Fruit fly (Drosophila melanogaster) whole organism, embryonic: ENCODE measurements around the gene ND-B16.6.

ENCODE experiments used
- BtbVII ChIP-seq: fragments of 200-800 bp; sonication (Bioruptor generic); optimal IDR thresholded peaks from 3 replicates; lab custom pipeline; 2017; ENCODE audit warnings: missing biosample characterization, mild to moderate bottlenecking, missing genetic modification characterization
- CG10147 ChIP-seq: fragments of 200-800 bp; sonication (Bioruptor generic); optimal IDR thresholded peaks from 2 replicates; lab custom pipeline; 2019; ENCODE audit warnings: missing biosample characterization, mild to moderate bottlenecking, missing genetic modification characterization, moderate library complexity
- CG10979 ChIP-seq: fragments of 200-800 bp; sonication (Bioruptor generic); optimal IDR thresholded peaks from 2 replicates; lab custom pipeline; 2018; ENCODE audit warnings: missing biosample characterization, mild to moderate bottlenecking, missing genetic modification characterization, moderate library complexity
- CG11456 ChIP-seq: fragments of 200-800 bp; sonication (Bioruptor generic); IDR thresholded peaks from 3 replicates; pipeline ENCODE4 v1.3.6; 2022; ENCODE audit warnings: missing biosample characterization, missing genetic modification characterization
- CG11723 ChIP-seq: fragments of 200-800 bp; sonication (Bioruptor generic); optimal IDR thresholded peaks from 2 replicates; lab custom pipeline; 2017; ENCODE audit warnings: missing biosample characterization, mild to moderate bottlenecking, missing genetic modification characterization
- CG12391 ChIP-seq: fragments of 200-800 bp; sonication (Bioruptor generic); optimal IDR thresholded peaks from 3 replicates; lab custom pipeline; 2018; ENCODE audit warnings: missing biosample characterization, mild to moderate bottlenecking, missing genetic modification characterization, moderate library complexity
- CG12769 ChIP-seq: fragments of 200-800 bp; sonication (Bioruptor generic); optimal IDR thresholded peaks from 2 replicates; lab custom pipeline; 2019; ENCODE audit warnings: missing biosample characterization, mild to moderate bottlenecking, missing genetic modification characterization, moderate library complexity
- CG14965 ChIP-seq: fragments of 200-800 bp; sonication (Bioruptor generic); optimal IDR thresholded peaks from 2 replicates; lab custom pipeline; 2016; ENCODE audit warnings: missing biosample characterization, missing genetic modification characterization, borderline replicate concordance
- CG17829 ChIP-seq: fragments of 200-800 bp; optimal IDR thresholded peaks from 2 replicates; lab custom pipeline; 2019; ENCODE audit warnings: missing biosample characterization, mild to moderate bottlenecking, missing genetic modification characterization, moderate library complexity
- CG17912 ChIP-seq: fragments of 200-800 bp; sonication (Bioruptor generic); optimal IDR thresholded peaks from 2 replicates; lab custom pipeline; 2018; ENCODE audit warnings: missing biosample characterization, mild to moderate bottlenecking, missing genetic modification characterization
- CG31365 ChIP-seq: fragments of 200-800 bp; sonication (Bioruptor generic); optimal IDR thresholded peaks from 2 replicates; lab custom pipeline; 2018; ENCODE audit warnings: missing biosample characterization, mild to moderate bottlenecking, missing genetic modification characterization
- CG31388 ChIP-seq: fragments of 200-800 bp; sonication (Bioruptor generic); optimal IDR thresholded peaks from 2 replicates; lab custom pipeline; 2016; ENCODE audit warnings: missing biosample characterization, missing genetic modification characterization
- CG32532 ChIP-seq: fragments of 200-800 bp; sonication (Bioruptor generic); IDR thresholded peaks from 2 replicates; pipeline ENCODE4 v1.3.6; 2022; ENCODE audit warnings: missing biosample characterization, missing genetic modification characterization
- CG33213 ChIP-seq: fragments of 200-800 bp; sonication (Bioruptor generic); optimal IDR thresholded peaks from 3 replicates; lab custom pipeline; 2016; ENCODE audit warnings: missing biosample characterization, missing genetic modification characterization
- CG4424 ChIP-seq: fragments of 200-800 bp; sonication (Bioruptor generic); optimal IDR thresholded peaks from 3 replicates; lab custom pipeline; 2016; ENCODE audit warnings: missing biosample characterization, missing genetic modification characterization
- CG4854 ChIP-seq: fragments of 200-800 bp; sonication (Bioruptor generic); optimal IDR thresholded peaks from 2 replicates; lab custom pipeline; 2016; ENCODE audit warnings: missing biosample characterization, missing genetic modification characterization, inconsistent platforms
- CG5180 ChIP-seq: fragments of 200-800 bp; sonication (Bioruptor generic); optimal IDR thresholded peaks from 3 replicates; lab custom pipeline; 2017; ENCODE audit warnings: missing biosample characterization, missing genetic modification characterization, mild to moderate bottlenecking, moderate library complexity, missing genetic modification reagents
- CG6765 ChIP-seq: fragments of 200-800 bp; sonication (Bioruptor generic); optimal IDR thresholded peaks from 3 replicates; lab custom pipeline; 2017; ENCODE audit warnings: missing biosample characterization, mild to moderate bottlenecking, missing genetic modification characterization
- CG6791 ChIP-seq: fragments of 200-800 bp; sonication (Bioruptor generic); IDR thresholded peaks from 3 replicates; pipeline ENCODE4 v1.3.6; 2022; ENCODE audit warnings: missing biosample characterization, missing genetic modification characterization; ENCODE audit not compliant: partially characterized antibody
- CG9437 ChIP-seq: fragments of 200-800 bp; sonication (Bioruptor generic); optimal IDR thresholded peaks from 2 replicates; lab custom pipeline; 2018; ENCODE audit warnings: missing biosample characterization, mild to moderate bottlenecking, missing genetic modification characterization
- CHES-1-like ChIP-seq: fragments of 200-800 bp; sonication (Bioruptor generic); optimal IDR thresholded peaks from 2 replicates; lab custom pipeline; 2016; ENCODE audit warnings: missing biosample characterization, missing genetic modification characterization
- CTCF ChIP-seq: fragments of 200-800 bp; sonication (Bioruptor generic); optimal IDR thresholded peaks from 2 replicates; lab custom pipeline; 2017; ENCODE audit warnings: missing biosample characterization, mild to moderate bottlenecking, missing genetic modification characterization, moderate library complexity
- Dbx ChIP-seq: fragments of 200-800 bp; sonication (Bioruptor generic); IDR thresholded peaks from 3 replicates; pipeline ENCODE4 v1.3.6; 2022; ENCODE audit warnings: missing biosample characterization, missing genetic modification characterization
- Dip2 ChIP-seq: fragments of 200-800 bp; sonication (Bioruptor generic); IDR thresholded peaks from 2 replicates; pipeline ENCODE4 v1.3.6; 2022; ENCODE audit warnings: missing biosample characterization, missing genetic modification characterization
- Elba2 ChIP-seq: fragments of 200-800 bp; sonication (Bioruptor generic); optimal IDR thresholded peaks from 3 replicates; lab custom pipeline; 2016; ENCODE audit warnings: missing biosample characterization, missing genetic modification characterization
- Hand ChIP-seq: fragments of 200-800 bp; sonication (Bioruptor generic); optimal IDR thresholded peaks from 2 replicates; lab custom pipeline; 2017; ENCODE audit warnings: mild to moderate bottlenecking, missing biosample characterization, missing genetic modification reagents, missing genetic modification characterization
- Kr ChIP-seq: fragments of 200-800 bp; sonication (Bioruptor generic); optimal IDR thresholded peaks from 2 replicates; lab custom pipeline; 2017; ENCODE audit warnings: missing biosample characterization, mild to moderate bottlenecking, missing genetic modification characterization
- Lim3 ChIP-seq: fragments of 200-800 bp; sonication (Bioruptor generic); IDR thresholded peaks from 2 replicates; pipeline ENCODE4 v1.3.6; 2022; ENCODE audit warnings: missing biosample characterization, missing genetic modification characterization
- MESR4 ChIP-seq: fragments of 200-800 bp; sonication (Bioruptor generic); optimal IDR thresholded peaks from 2 replicates; lab custom pipeline; 2018; ENCODE audit warnings: missing biosample characterization, mild to moderate bottlenecking, missing genetic modification characterization, moderate library complexity
- Rfx ChIP-seq: fragments of 200-800 bp; sonication (Bioruptor generic); IDR thresholded peaks from 2 replicates; pipeline ENCODE4 v1.3.6; 2022; ENCODE audit warnings: missing biosample characterization, missing genetic modification characterization
- Scr ChIP-seq: fragments of 200-800 bp; sonication (Bioruptor generic); IDR thresholded peaks from 2 replicates; pipeline ENCODE4 v1.3.6; 2022; ENCODE audit warnings: missing biosample characterization, missing genetic modification characterization; ENCODE audit not compliant: partially characterized antibody
- Sox102F ChIP-seq: fragments of 200-800 bp; sonication (Bioruptor generic); optimal IDR thresholded peaks from 2 replicates; lab custom pipeline; 2018; ENCODE audit warnings: missing biosample characterization, mild to moderate bottlenecking, missing genetic modification characterization, moderate library complexity
- TFAM ChIP-seq: fragments of 200-800 bp; sonication (Bioruptor generic); optimal IDR thresholded peaks from 2 replicates; lab custom pipeline; 2017; ENCODE audit warnings: missing biosample characterization, missing genetic modification characterization, inconsistent platforms
- cwo ChIP-seq: fragments of 200-800 bp; sonication (Bioruptor generic); optimal IDR thresholded peaks from 3 replicates; lab custom pipeline; 2017; ENCODE audit warnings: missing biosample characterization, missing genetic modification characterization, mild to moderate bottlenecking, moderate library complexity, missing genetic modification reagents
- fd102C ChIP-seq: fragments of 200-800 bp; sonication (Bioruptor generic); optimal IDR thresholded peaks from 2 replicates; lab custom pipeline; 2018; ENCODE audit warnings: missing biosample characterization, mild to moderate bottlenecking, missing genetic modification characterization, moderate library complexity
- gem ChIP-seq: fragments of 200-800 bp; sonication (Bioruptor generic); optimal IDR thresholded peaks from 2 replicates; lab custom pipeline; 2019; ENCODE audit warnings: missing biosample characterization, mild to moderate bottlenecking, missing genetic modification characterization, moderate library complexity
- hkb ChIP-seq, 2 experiments: fragments of 200-800 bp in 1 of 2; fragments of >200 bp in 1 of 2; sonication (Bioruptor generic) in 1 of 2; IDR thresholded peaks in 1 of 2; optimal IDR thresholded peaks in 1 of 2; 2 replicates each; pipeline versions ENCODE4 v1.3.6 to Lab custom; 2017 to 2022; ENCODE audit warnings: missing biosample characterization in 1 of 2, missing genetic modification characterization in 1 of 2
- jing ChIP-seq: fragments of 200-800 bp; sonication (Bioruptor generic); optimal IDR thresholded peaks from 2 replicates; lab custom pipeline; 2018; ENCODE audit warnings: missing biosample characterization, mild to moderate bottlenecking, missing genetic modification characterization
- lilli ChIP-seq: fragments of 200-800 bp; sonication (Bioruptor generic); optimal IDR thresholded peaks from 3 replicates; lab custom pipeline; 2016; ENCODE audit warnings: missing biosample characterization, missing genetic modification characterization
- maf-S ChIP-seq: fragments of 200-800 bp; sonication (Bioruptor generic); optimal IDR thresholded peaks from 2 replicates; lab custom pipeline; 2016; ENCODE audit warnings: missing biosample characterization, missing genetic modification characterization
- mam ChIP-seq: fragments of 200-800 bp; sonication (Bioruptor generic); optimal IDR thresholded peaks from 3 replicates; lab custom pipeline; 2016; ENCODE audit warnings: missing biosample characterization, missing genetic modification characterization
- mld ChIP-seq: fragments of 200-800 bp; sonication (Bioruptor generic); IDR thresholded peaks from 3 replicates; pipeline ENCODE4 v1.3.6; 2022; ENCODE audit warnings: missing biosample characterization, missing genetic modification characterization; ENCODE audit not compliant: partially characterized antibody
- peb ChIP-seq: fragments of 200-800 bp; sonication (Bioruptor generic); IDR thresholded peaks from 2 replicates; pipeline ENCODE4 v1.3.6; 2022; ENCODE audit warnings: missing biosample characterization, missing genetic modification characterization
- pita ChIP-seq: fragments of 200-800 bp; sonication (Bioruptor generic); optimal IDR thresholded peaks from 2 replicates; lab custom pipeline; 2017; ENCODE audit warnings: missing biosample characterization, mild to moderate bottlenecking, missing genetic modification characterization
- pnt ChIP-seq: fragments of 200-800 bp; sonication (Bioruptor generic); optimal IDR thresholded peaks from 3 replicates; lab custom pipeline; 2016; ENCODE audit warnings: missing biosample characterization, missing genetic modification characterization
- sisA ChIP-seq: fragments of 200-800 bp; sonication (Bioruptor generic); IDR thresholded peaks from 2 replicates; pipeline ENCODE4 v1.3.6; 2022; ENCODE audit warnings: missing biosample characterization, missing genetic modification characterization
- slbo ChIP-seq: fragments of 200-800 bp; sonication (Bioruptor generic); IDR thresholded peaks from 2 replicates; pipeline ENCODE4 v1.3.6; 2022; ENCODE audit warnings: missing biosample characterization, missing genetic modification characterization
- ssp ChIP-seq: fragments of 200-800 bp; sonication (Bioruptor generic); IDR thresholded peaks from 2 replicates; pipeline ENCODE4 v1.3.6; 2022; ENCODE audit warnings: missing biosample characterization, missing genetic modification characterization
- tna ChIP-seq: fragments of 200-800 bp; sonication (Bioruptor generic); IDR thresholded peaks from 2 replicates; pipeline ENCODE4 v1.3.6; 2022; ENCODE audit warnings: missing biosample characterization, missing genetic modification characterization; ENCODE audit not compliant: partially characterized antibody
- toy ChIP-seq: fragments of 200-800 bp; sonication (Bioruptor generic); IDR thresholded peaks from 2 replicates; pipeline ENCODE4 v1.3.6; 2022; ENCODE audit warnings: missing biosample characterization, missing genetic modification characterization
- zfh1 ChIP-seq: fragments of 200-800 bp; sonication (Bioruptor generic); IDR thresholded peaks from 3 replicates; pipeline ENCODE4 v1.3.6; 2022; ENCODE audit warnings: missing biosample characterization, missing genetic modification characterization

Gene ND-B16.6

DNA sequence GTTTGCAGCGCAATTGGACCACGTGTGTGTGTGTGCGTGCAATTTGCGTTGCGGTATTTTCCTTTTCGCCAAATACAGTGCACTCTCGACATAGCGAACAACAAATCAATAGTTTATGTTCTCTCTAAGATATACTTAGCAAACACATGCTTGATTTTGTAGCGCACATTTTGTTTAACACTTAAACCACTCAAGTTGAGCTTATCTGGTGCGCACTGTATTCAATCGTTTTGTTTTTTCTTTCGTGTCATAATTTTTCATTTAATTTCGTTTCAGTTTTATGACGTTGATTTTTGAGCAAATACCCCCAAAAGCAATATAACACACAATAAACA lies 16.1 kb upstream of the ND-B16.6 start (continued):
- TF ChIP-seq tna (GFP tag; lab: Robert Waterston, UW): no peak
- peak; percentile 56 for TF ChIP-seq CG10979 (tag; lab: Kevin White, UChicago)
- TF ChIP-seq MESR4: no peak
- TF ChIP-seq Scr (GFP tag; lab: Robert Waterston, UW): no peak
- peak; percentile 41 for TF ChIP-seq CG9437
- peak; percentile 70 for TF ChIP-seq ssp
- TF ChIP-seq CHES-1-like (GFP tag; lab: Kevin White, UChicago): peak; percentile 85
- TF ChIP-seq Dbx (GFP tag; lab: Robert Waterston, UW): peak; percentile 90
- TF ChIP-seq Hand: peak; percentile 83
- TF ChIP-seq TFAM (GFP tag; lab: Kevin White, UChicago): no peak
- no peak for TF ChIP-seq Elba2
- peak; percentile 96 for TF ChIP-seq slbo
- peak; percentile 89 for TF ChIP-seq zfh1
- TF ChIP-seq pita (GFP tag; lab: Kevin White, UChicago): no peak
- peak; percentile 79 for TF ChIP-seq CG12391 (tag; lab: Kevin White, UChicago)
- TF ChIP-seq CG14965: no peak
- TF ChIP-seq sisA (GFP tag; lab: Robert Waterston, UW): peak; percentile 88
- TF ChIP-seq CG6791 (GFP tag; lab: Robert Waterston, UW): no peak
- TF ChIP-seq fd102C (GFP tag; lab: Kevin White, UChicago): no peak
- TF ChIP-seq CG17912 (GFP tag; lab: Kevin White, UChicago): no peak
- peak; percentile 94 for TF ChIP-seq CG11456 (GFP tag; lab: Robert Waterston, UW)
- TF ChIP-seq pnt (GFP tag; lab: Kevin White, UChicago): peak; percentile 79
- TF ChIP-seq hkb (optimal IDR thresholded peaks at IDR 0.05; lab: Kevin White, UChicago): no peak
- peak; percentile 89 for TF ChIP-seq hkb (GFP tag; IDR thresholded peaks at IDR 0.05; lab: Robert Waterston, UW)
- peak; percentile 77 for TF ChIP-seq CG33213 (GFP tag; lab: Kevin White, UChicago)
- TF ChIP-seq mam (GFP tag; lab: Kevin White, UChicago): peak; percentile 92
- TF ChIP-seq CG10147 (GFP tag; lab: Kevin White, UChicago): peak; percentile 67
- TF ChIP-seq CG11723 (GFP tag; lab: Kevin White, UChicago): peak; percentile 59
- peak; percentile 78; the same call in 1 of the 2 replicates for TF ChIP-seq toy
- TF ChIP-seq CG17829 (tag; lab: Kevin White, UChicago): peak; percentile 59
- peak; percentile 59 for TF ChIP-seq CG31365 (tag; lab: Kevin White, UChicago)
- TF ChIP-seq CG4854: peak; percentile 65
- TF ChIP-seq jing: peak; percentile 70
- TF ChIP-seq CTCF (GFP tag; lab: Kevin White, UChicago): peak; percentile 31
- peak; percentile 95 for TF ChIP-seq CG32532
- TF ChIP-seq CG12769 (tag; lab: Kevin White, UChicago): peak; percentile 95
- peak; percentile 88 for TF ChIP-seq Sox102F (GFP tag; lab: Kevin White, UChicago)
- no peak; the same call in 1 of the 2 replicates for TF ChIP-seq Dip2
- TF ChIP-seq BtbVII (GFP tag; lab: Kevin White, UChicago): peak; percentile 77
- TF ChIP-seq CG4424 (GFP tag; lab: Kevin White, UChicago): peak; percentile 69
- TF ChIP-seq Kr (GFP tag; lab: Kevin White, UChicago): no peak
- peak; percentile 14 for TF ChIP-seq CG31388 (GFP tag; lab: Kevin White, UChicago)
- TF ChIP-seq lilli (GFP tag; lab: Kevin White, UChicago): peak; percentile 92
- no peak for TF ChIP-seq mld (GFP tag; lab: Robert Waterston, UW)
- peak; percentile 87 for TF ChIP-seq maf-S (GFP tag; lab: Kevin White, UChicago)
- peak; percentile 73 for TF ChIP-seq CG6765
- TF ChIP-seq cwo (GFP tag; lab: Kevin White, UChicago): peak; percentile 81
- TF ChIP-seq gem: peak; percentile 86
- peak; percentile 96 for TF ChIP-seq Rfx
- 0 out of 2 replicates have a peak, but pooled peaks have one; percentile 37 for TF ChIP-seq Lim3 (GFP tag; lab: Robert Waterston, UW)
- TF ChIP-seq peb: peak; percentile 41; the same call in 1 of the 2 replicates
- TF ChIP-seq CG5180 (GFP tag; lab: Kevin White, UChicago): peak; percentile 50
